Fruit fly (Drosophila melanogaster) whole organism, embryonic: ENCODE measurements around the gene Glg1.

Experiments
- Ada2b ChIP-seq: fragments of 200-800 bp; sonication (Bioruptor generic); IDR thresholded peaks from 2 replicates; pipeline ENCODE4 v1.3.6; 2022; ENCODE audit warnings: missing biosample characterization, missing genetic modification characterization
- Atf-2 ChIP-seq: fragments of 200-800 bp; sonication (Bioruptor generic); optimal IDR thresholded peaks from 2 replicates; lab custom pipeline; 2016; ENCODE audit warnings: missing biosample characterization, missing genetic modification characterization
- C15 ChIP-seq: fragments of 200-800 bp; sonication (Bioruptor generic); IDR thresholded peaks from 3 replicates; pipeline ENCODE4 v1.3.6; 2022; ENCODE audit warnings: missing biosample characterization, missing genetic modification characterization
- CG10147 ChIP-seq: fragments of 200-800 bp; sonication (Bioruptor generic); optimal IDR thresholded peaks from 2 replicates; lab custom pipeline; 2019; ENCODE audit warnings: missing biosample characterization, mild to moderate bottlenecking, missing genetic modification characterization, moderate library complexity
- CG10274 ChIP-seq: fragments of 200-800 bp; sonication (Bioruptor generic); optimal IDR thresholded peaks from 3 replicates; lab custom pipeline; 2017; ENCODE audit warnings: missing biosample characterization, mild to moderate bottlenecking, missing genetic modification characterization
- CG11093 ChIP-seq: fragments of 200-800 bp; sonication (Bioruptor generic); IDR thresholded peaks from 3 replicates; pipeline ENCODE4 v1.3.6; 2022; ENCODE audit warnings: missing biosample characterization, missing genetic modification characterization
- CG11398 ChIP-seq: fragments of 200-800 bp; sonication (Bioruptor generic); optimal IDR thresholded peaks from 2 replicates; lab custom pipeline; 2016; ENCODE audit warnings: missing biosample characterization, missing genetic modification characterization
- CG12071 ChIP-seq: fragments of 200-800 bp; sonication (Bioruptor generic); optimal IDR thresholded peaks from 3 replicates; lab custom pipeline; 2018; ENCODE audit warnings: missing biosample characterization, mild to moderate bottlenecking, missing genetic modification characterization
- CG12659 ChIP-seq: fragments of 200-800 bp; sonication (Bioruptor generic); optimal IDR thresholded peaks from 3 replicates; lab custom pipeline; 2017; ENCODE audit warnings: mild to moderate bottlenecking, missing biosample characterization, missing genetic modification reagents, missing genetic modification characterization
- CG13287 ChIP-seq: fragments of 200-800 bp; sonication (Bioruptor generic); IDR thresholded peaks from 2 replicates; pipeline ENCODE4 v1.3.6; 2022; ENCODE audit warnings: missing biosample characterization, missing genetic modification characterization; ENCODE audit not compliant: partially characterized antibody
- CG15601 ChIP-seq: fragments of 200-800 bp; sonication (Bioruptor generic); optimal IDR thresholded peaks from 3 replicates; lab custom pipeline; 2019; ENCODE audit warnings: missing biosample characterization, mild to moderate bottlenecking, missing genetic modification characterization, moderate library complexity
- CG16813 ChIP-seq: fragments of 200-800 bp; sonication (Bioruptor generic); IDR thresholded peaks from 3 replicates; pipeline ENCODE4 v1.3.6; 2022; ENCODE audit warnings: missing biosample characterization, missing genetic modification characterization; ENCODE audit not compliant: partially characterized antibody
- CG1832 ChIP-seq: fragments of 200-800 bp; sonication (Bioruptor generic); optimal IDR thresholded peaks from 2 replicates; lab custom pipeline; 2017; ENCODE audit warnings: missing biosample characterization, mild to moderate bottlenecking, missing genetic modification characterization, inconsistent platforms
- CG31388 ChIP-seq: fragments of 200-800 bp; sonication (Bioruptor generic); optimal IDR thresholded peaks from 2 replicates; lab custom pipeline; 2016; ENCODE audit warnings: missing biosample characterization, missing genetic modification characterization
- CG3281 ChIP-seq: fragments of 200-800 bp; sonication (Bioruptor generic); optimal IDR thresholded peaks from 3 replicates; lab custom pipeline; 2017; ENCODE audit warnings: missing biosample characterization, mild to moderate bottlenecking, missing genetic modification characterization
- CG34224 ChIP-seq: fragments of 200-800 bp; sonication (Bioruptor generic); IDR thresholded peaks from 3 replicates; pipeline ENCODE4 v1.3.6; 2022; ENCODE audit warnings: missing biosample characterization, missing genetic modification characterization; ENCODE audit not compliant: partially characterized antibody
- CG5180 ChIP-seq: fragments of 200-800 bp; sonication (Bioruptor generic); optimal IDR thresholded peaks from 3 replicates; lab custom pipeline; 2017; ENCODE audit warnings: missing biosample characterization, missing genetic modification characterization, mild to moderate bottlenecking, moderate library complexity, missing genetic modification reagents
- CG6689 ChIP-seq: fragments of 200-800 bp; sonication (Bioruptor generic); IDR thresholded peaks from 2 replicates; pipeline ENCODE4 v1.3.6; 2022; ENCODE audit warnings: missing biosample characterization, missing genetic modification characterization
- CG7987 ChIP-seq: fragments of 200-800 bp; sonication (Bioruptor generic); optimal IDR thresholded peaks from 2 replicates; lab custom pipeline; 2018; ENCODE audit warnings: missing biosample characterization, mild to moderate bottlenecking, missing genetic modification characterization, moderate library complexity
- CG9727 ChIP-seq: fragments of 200-800 bp; sonication (Bioruptor generic); optimal IDR thresholded peaks from 3 replicates; lab custom pipeline; 2017; ENCODE audit warnings: missing biosample characterization, mild to moderate bottlenecking, missing genetic modification characterization
- CG9817 ChIP-seq: fragments of 200-800 bp; sonication (Bioruptor generic); optimal IDR thresholded peaks from 2 replicates; lab custom pipeline; 2018; ENCODE audit warnings: missing biosample characterization, mild to moderate bottlenecking, missing genetic modification characterization, moderate library complexity
- Dek ChIP-seq: fragments of 200-800 bp; sonication (Bioruptor generic); optimal IDR thresholded peaks from 3 replicates; lab custom pipeline; 2019; ENCODE audit warnings: missing biosample characterization, mild to moderate bottlenecking, missing genetic modification characterization, moderate library complexity
- Dip2 ChIP-seq: fragments of 200-800 bp; sonication (Bioruptor generic); IDR thresholded peaks from 2 replicates; pipeline ENCODE4 v1.3.6; 2022; ENCODE audit warnings: missing biosample characterization, missing genetic modification characterization
- Dip3 ChIP-seq: fragments of 200-800 bp; sonication (Bioruptor generic); optimal IDR thresholded peaks from 3 replicates; lab custom pipeline; 2016; ENCODE audit warnings: missing biosample characterization, missing genetic modification characterization
- HLH54F ChIP-seq: fragments of 200-800 bp; sonication (Bioruptor generic); optimal IDR thresholded peaks from 3 replicates; lab custom pipeline; 2016; ENCODE audit warnings: missing biosample characterization, missing genetic modification characterization
- HLHmδ ChIP-seq: fragments of 200-800 bp; sonication (Bioruptor generic); optimal IDR thresholded peaks from 2 replicates; lab custom pipeline; 2018; ENCODE audit warnings: missing biosample characterization, mild to moderate bottlenecking, missing genetic modification characterization, moderate library complexity
- HmgZ ChIP-seq: fragments of 200-800 bp; sonication (Bioruptor generic); optimal IDR thresholded peaks from 2 replicates; lab custom pipeline; 2018; ENCODE audit warnings: missing biosample characterization, mild to moderate bottlenecking, missing genetic modification characterization
- Meics ChIP-seq: fragments of 200-800 bp; sonication (Bioruptor generic); optimal IDR thresholded peaks from 2 replicates; lab custom pipeline; 2017; ENCODE audit warnings: missing biosample characterization, mild to moderate bottlenecking, missing genetic modification characterization
- NFAT ChIP-seq: fragments of 200-800 bp; sonication (Bioruptor generic); IDR thresholded peaks from 2 replicates; pipeline ENCODE4 v1.3.6; 2022; ENCODE audit warnings: missing biosample characterization, missing genetic modification characterization
- Usf ChIP-seq: fragments of 200-800 bp; sonication (Bioruptor generic); optimal IDR thresholded peaks from 2 replicates; lab custom pipeline; 2017; ENCODE audit warnings: missing genotype, missing biosample characterization, missing genetic modification characterization
- ase ChIP-seq: fragments of 200-800 bp; sonication (Bioruptor generic); IDR thresholded peaks from 3 replicates; pipeline ENCODE4 v1.3.6; 2022; ENCODE audit warnings: missing biosample characterization, missing genetic modification characterization
- bab2 ChIP-seq: fragments of 200-800 bp; sonication (Bioruptor generic); optimal IDR thresholded peaks from 2 replicates; lab custom pipeline; 2016; ENCODE audit warnings: missing biosample characterization, missing genetic modification characterization
- chinmo ChIP-seq: fragments of 200-800 bp; sonication (Bioruptor generic); IDR thresholded peaks from 4 replicates; pipeline ENCODE4 v1.3.6; 2022; ENCODE audit warnings: missing biosample characterization, missing genetic modification characterization; ENCODE audit not compliant: partially characterized antibody
- disco-r ChIP-seq: fragments of 200-800 bp; sonication (Bioruptor generic); optimal IDR thresholded peaks from 2 replicates; lab custom pipeline; 2016; ENCODE audit warnings: missing biosample characterization, missing genetic modification characterization
- gem ChIP-seq: fragments of 200-800 bp; sonication (Bioruptor generic); optimal IDR thresholded peaks from 2 replicates; lab custom pipeline; 2019; ENCODE audit warnings: missing biosample characterization, mild to moderate bottlenecking, missing genetic modification characterization, moderate library complexity
- grn ChIP-seq: fragments of 200-800 bp; sonication (Bioruptor generic); optimal IDR thresholded peaks from 3 replicates; lab custom pipeline; 2017; ENCODE audit warnings: missing biosample characterization, missing genetic modification characterization
- lilli ChIP-seq: fragments of 200-800 bp; sonication (Bioruptor generic); optimal IDR thresholded peaks from 3 replicates; lab custom pipeline; 2016; ENCODE audit warnings: missing biosample characterization, missing genetic modification characterization
- lmd ChIP-seq: fragments of 200-800 bp; sonication (Bioruptor generic); IDR thresholded peaks from 2 replicates; pipeline ENCODE4 v1.3.6; 2022; ENCODE audit warnings: missing biosample characterization, missing genetic modification characterization
- org-1 ChIP-seq: fragments of 200-800 bp; sonication (Bioruptor generic); optimal IDR thresholded peaks from 2 replicates; lab custom pipeline; 2017; ENCODE audit warnings: missing biosample characterization, missing genetic modification characterization
- prd ChIP-seq, 3 experiments: fragments of >200 bp in 2 of 3; fragments of 200-800 bp in 1 of 3; sonication (Bioruptor generic) in 1 of 3; optimal IDR thresholded peaks in 2 of 3; IDR thresholded peaks in 1 of 3; 2 replicates in 2 of 3; 3 replicates in 1 of 3; pipeline versions ENCODE4 v1.3.6 to Lab custom; 2017 to 2022; ENCODE audit warnings: missing biosample characterization in 1 of 3, missing genetic modification characterization in 1 of 3
- psq ChIP-seq: fragments of 200-800 bp; sonication (Bioruptor generic); optimal IDR thresholded peaks from 2 replicates; lab custom pipeline; 2017; ENCODE audit warnings: missing biosample characterization, missing genetic modification characterization
- sd ChIP-seq: fragments of 200-800 bp; sonication (Bioruptor generic); optimal IDR thresholded peaks from 3 replicates; lab custom pipeline; 2018; ENCODE audit warnings: missing biosample characterization, mild to moderate bottlenecking, missing genetic modification characterization, moderate library complexity
- sens-2 ChIP-seq: fragments of 200-800 bp; sonication (Bioruptor generic); IDR thresholded peaks from 2 replicates; pipeline ENCODE4 v1.3.6; 2022; ENCODE audit warnings: missing biosample characterization, missing genetic modification characterization
- seq ChIP-seq: fragments of 200-800 bp; sonication (Bioruptor generic); IDR thresholded peaks from 2 replicates; pipeline ENCODE4 v1.3.6; 2022; ENCODE audit warnings: missing biosample characterization, missing genetic modification characterization
- sim ChIP-seq: fragments of 200-800 bp; sonication (Bioruptor generic); IDR thresholded peaks from 2 replicates; pipeline ENCODE4 v1.3.6; 2022; ENCODE audit warnings: missing biosample characterization, missing genetic modification characterization
- sima ChIP-seq: fragments of 200-800 bp; sonication (Bioruptor generic); optimal IDR thresholded peaks from 2 replicates; lab custom pipeline; 2016; ENCODE audit warnings: missing biosample characterization, missing genetic modification characterization
- tll ChIP-seq, 2 experiments: fragments of 200-800 bp in 1 of 2; fragments of >200 bp in 1 of 2; sonication (Bioruptor generic) in 1 of 2; optimal IDR thresholded peaks; 2 replicates each; lab custom pipeline; 2017 to 2019; ENCODE audit warnings: missing biosample characterization in 2 of 2, missing genetic modification characterization in 2 of 2, mild to moderate bottlenecking in 1 of 2, moderate library complexity in 1 of 2
- tx ChIP-seq: fragments of 200-800 bp; sonication (Bioruptor generic); optimal IDR thresholded peaks from 2 replicates; lab custom pipeline; 2016; ENCODE audit warnings: missing biosample characterization, missing genetic modification characterization
- wek ChIP-seq: fragments of 200-800 bp; sonication (Bioruptor generic); optimal IDR thresholded peaks from 3 replicates; lab custom pipeline; 2018; ENCODE audit warnings: missing biosample characterization, mild to moderate bottlenecking, missing genetic modification characterization, moderate library complexity

The Glg1 gene

dm6 chr3L:21509488-21510122 lies 2.3 kb upstream of the Glg1 start (continued):
- TF ChIP-seq org-1 (no peak), Atf-2 (peak; percentile 5), wek (GFP tag; lab: Kevin White, UChicago) (no peak), Meics (GFP tag; lab: Kevin White, UChicago) (peak; percentile 47), lmd (no peak), C15 (GFP tag; lab: Robert Waterston, UW) (no peak), tx (GFP tag; lab: Kevin White, UChicago) (no peak), tll (GFP tag; optimal IDR thresholded peaks at IDR 0.05; lab: Kevin White, UChicago) (no peak), CG6689 (GFP tag; lab: Robert Waterston, UW) (0 out of 2 replicates have a peak, but pooled peaks have one; percentile 9), CG11093 (no peak), grn (GFP tag; lab: Kevin White, UChicago) (no peak), psq (no peak), chinmo (GFP tag; lab: Robert Waterston, UW) (no peak), CG3281 (peak; percentile 49), CG16813 (no peak), ase (GFP tag; lab: Robert Waterston, UW) (no peak), CG10274 (no peak), sim (GFP tag; lab: Robert Waterston, UW) (0 out of 2 replicates have a peak, but pooled peaks have one; percentile 35), CG10147 (GFP tag; lab: Kevin White, UChicago) (no peak), CG13287 (no peak), HmgZ (tag; lab: Kevin White, UChicago) (no peak), CG12071 (GFP tag; lab: Kevin White, UChicago) (peak; percentile 23), CG31388 (GFP tag; lab: Kevin White, UChicago) (no peak), Dip2 (GFP tag; lab: Robert Waterston, UW) (no peak), lilli (GFP tag; lab: Kevin White, UChicago) (peak; percentile 48), Usf (GFP tag; lab: Kevin White, UChicago) (no peak), sens-2 (GFP tag; lab: Robert Waterston, UW) (no peak), disco-r (GFP tag; lab: Kevin White, UChicago) (no peak), CG34224 (no peak), CG5180 (GFP tag; lab: Kevin White, UChicago) (no peak), sd (no peak), CG15601 (tag; lab: Kevin White, UChicago) (no peak), sima (GFP tag; lab: Kevin White, UChicago) (no peak), HLH54F (GFP tag; lab: Kevin White, UChicago) (peak; percentile 6), bab2 (GFP tag; lab: Kevin White, UChicago) (no peak), gem (peak; percentile 70), CG9817 (tag; lab: Kevin White, UChicago) (no peak), HLHmδ (GFP tag; lab: Kevin White, UChicago) (no peak), CG11398 (no peak), Dek (tag; lab: Kevin White, UChicago) (no peak), seq (GFP tag; lab: Robert Waterston, UW) (no peak), Ada2b (GFP tag; lab: Robert Waterston, UW) (peak; percentile 24; the same call in 1 of the 2 replicates), CG9727 (GFP tag; lab: Kevin White, UChicago) (peak; percentile 15), Dip3 (GFP tag; lab: Kevin White, UChicago) (no peak), prd (optimal IDR thresholded peaks at IDR 0.05; lab: Kevin White, UChicago) (no peak), prd (GFP tag; IDR thresholded peaks at IDR 0.05; lab: Robert Waterston, UW) (peak; percentile 53; the same call in 2 of the 3 replicates), CG1832 (GFP tag; lab: Kevin White, UChicago) (no peak), CG12659 (GFP tag; lab: Kevin White, UChicago) (peak; percentile 31), NFAT (GFP tag; lab: Robert Waterston, UW) (no peak), CG7987 (no peak)
